Fruit fly (Drosophila melanogaster) whole organism, wandering third instar larva: Measurements from ENCODE around the gene Exo70.

ENCODE experiments used
- Vsx2 ChIP-seq: fragments of 200-300, 225-300 bp; sonication (Bioruptor generic); optimal IDR thresholded peaks from 2 replicates; lab custom pipeline; 2018; ENCODE audit warnings: missing biosample characterization, missing genetic modification characterization; ENCODE audit not compliant: partially characterized antibody
- dsf ChIP-seq: sonication (Bioruptor generic); optimal IDR thresholded peaks from 2 replicates; lab custom pipeline; 2016; ENCODE audit warnings: missing biosample characterization, missing genetic modification characterization, borderline replicate concordance
- h ChIP-seq: fragments of 200-800 bp; sonication (Bioruptor generic); optimal IDR thresholded peaks from 3 replicates; lab custom pipeline; 2016; ENCODE audit warnings: missing biosample characterization, mild to moderate bottlenecking, missing genetic modification characterization

DNA sequence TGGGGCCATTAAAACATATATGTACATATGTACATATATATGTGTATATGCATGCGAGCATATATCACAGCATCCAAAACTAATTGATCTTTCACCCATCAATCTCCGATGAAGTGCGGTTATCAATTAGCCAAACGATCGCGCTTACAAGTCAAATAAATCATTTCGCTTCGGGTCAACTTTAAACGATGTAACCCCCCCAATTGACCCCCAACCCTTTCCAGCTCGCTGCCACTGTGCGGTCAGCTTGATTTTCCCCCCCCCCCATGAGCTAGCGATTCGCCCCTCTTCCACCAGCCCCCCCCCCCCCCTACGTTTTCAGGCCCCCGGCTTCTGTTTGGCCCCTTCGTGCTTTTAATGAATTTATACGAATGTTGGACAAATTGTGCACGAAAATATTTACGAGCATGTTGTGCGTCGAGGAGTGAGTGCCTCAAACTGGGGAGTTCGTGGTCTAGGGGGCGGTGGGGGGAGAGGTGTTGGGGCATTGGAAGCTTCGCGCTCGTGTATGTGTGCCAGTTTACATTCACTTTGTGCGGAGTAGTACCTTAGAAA, 8.0 kb downstream of the Exo70 start:
- TF ChIP-seq Vsx2 (GFP tag; lab: Kevin White, UChicago) (no peak), h (GFP tag; lab: Kevin White, UChicago) (no peak), dsf (GFP tag; lab: Kevin White, UChicago) (no peak)
